Fruit fly (Drosophila melanogaster): Measurements from ENCODE around the gene Pgcl.

- TF ChIP-seq h (optimal IDR thresholded peaks at IDR 0.05) (no peak), psq (optimal IDR thresholded peaks at IDR 0.05) (no peak), insv (optimal IDR thresholded peaks at IDR 0.05) (no peak), ttk (optimal IDR thresholded peaks at IDR 0.05) (no peak), Sin3A (optimal IDR thresholded peaks at IDR 0.05) (no peak)
These were observed 4.0 kb upstream of the Pgcl start for dm6 chrX:441295-441694.

Measured in Kc167 (cell line).